Fruit fly (Drosophila melanogaster): ENCODE results near the gene Myo31DF.

The Myo31DF gene

dm6 chr2L:10468388-10468787, 38.2 kb downstream of the Myo31DF start:
- TF ChIP-seq CG8301 (tag; optimal IDR thresholded peaks at IDR 0.05) (peak; percentile 43), Pif1B (GFP tag; optimal IDR thresholded peaks at IDR 0.05) (peak; percentile 58), CG32121 (GFP tag; IDR thresholded peaks at IDR 0.05) (peak; percentile 67), CG10348 (GFP tag; IDR thresholded peaks at IDR 0.05) (no peak), CG14655 (GFP tag; optimal IDR thresholded peaks at IDR 0.05) (peak; percentile 59), CG13204 (GFP tag; optimal IDR thresholded peaks at IDR 0.05) (no peak), CG12605 (GFP tag; IDR thresholded peaks at IDR 0.05) (no peak), rn (GFP tag; IDR thresholded peaks at IDR 0.05) (peak; percentile 17; the same call in 1 of the 2 replicates), CG17806 (tag; optimal IDR thresholded peaks at IDR 0.05) (peak; percentile 64), fd96Ca (GFP tag; IDR thresholded peaks at IDR 0.05) (no peak), Pif1A (GFP tag; optimal IDR thresholded peaks at IDR 0.05) (peak; percentile 48), D1 (tag; optimal IDR thresholded peaks at IDR 0.05) (no peak), CG15710 (tag; optimal IDR thresholded peaks at IDR 0.05) (peak; percentile 70), gl (tag; optimal IDR thresholded peaks at IDR 0.05) (no peak), CG9948 (tag; optimal IDR thresholded peaks at IDR 0.05) (peak; percentile 23), Snoo (tag; optimal IDR thresholded peaks at IDR 0.05) (peak; percentile 11), CG8159 (tag; optimal IDR thresholded peaks at IDR 0.05) (peak; percentile 72), Ets98B (GFP tag; IDR thresholded peaks at IDR 0.05) (peak; percentile 51; the same call in 1 of the 2 replicates), CG4496 (GFP tag; IDR thresholded peaks at IDR 0.05) (peak; percentile 78), EcR (GFP tag; optimal IDR thresholded peaks at IDR 0.05) (no peak), CG34367 (tag; optimal IDR thresholded peaks at IDR 0.05) (peak; percentile 56)

- no peak for TF ChIP-seq CG4496 (GFP tag; IDR thresholded peaks at IDR 0.05)
- TF ChIP-seq CG14655 (GFP tag; optimal IDR thresholded peaks at IDR 0.05), result peak; percentile 59
- peak; percentile 25 for TF ChIP-seq Pif1A (GFP tag; optimal IDR thresholded peaks at IDR 0.05)
- no peak for TF ChIP-seq CG9948 (tag; optimal IDR thresholded peaks at IDR 0.05)
- no peak for TF ChIP-seq rn (GFP tag; IDR thresholded peaks at IDR 0.05)
- 0 out of 2 replicates have a peak, but pooled peaks have one; percentile 45 for TF ChIP-seq CG32121 (GFP tag; IDR thresholded peaks at IDR 0.05)
- TF ChIP-seq CG8301 (tag; optimal IDR thresholded peaks at IDR 0.05), result peak; percentile 38
- TF ChIP-seq gl (tag; optimal IDR thresholded peaks at IDR 0.05), result no peak
- TF ChIP-seq CG13204 (GFP tag; optimal IDR thresholded peaks at IDR 0.05), result no peak
- no peak for TF ChIP-seq Snoo (tag; optimal IDR thresholded peaks at IDR 0.05)
These were observed 39.7 kb downstream of the Myo31DF start for dm6 chr2L:10466865-10467270.

dm6 chr2L:10458979-10459378, 47.6 kb downstream of the Myo31DF start:
- TF ChIP-seq Pif1A (GFP tag; optimal IDR thresholded peaks at IDR 0.05) (no peak), fd96Ca (GFP tag; IDR thresholded peaks at IDR 0.05) (no peak), CG8301 (tag; optimal IDR thresholded peaks at IDR 0.05) (no peak), EcR (GFP tag; optimal IDR thresholded peaks at IDR 0.05) (no peak), CG13204 (GFP tag; optimal IDR thresholded peaks at IDR 0.05) (no peak), rn (GFP tag; IDR thresholded peaks at IDR 0.05) (no peak), D1 (tag; optimal IDR thresholded peaks at IDR 0.05) (no peak), CG8159 (tag; optimal IDR thresholded peaks at IDR 0.05) (no peak), CG9948 (tag; optimal IDR thresholded peaks at IDR 0.05) (no peak), Snoo (tag; optimal IDR thresholded peaks at IDR 0.05) (no peak), CG34367 (tag; optimal IDR thresholded peaks at IDR 0.05) (no peak), CG12605 (GFP tag; IDR thresholded peaks at IDR 0.05) (no peak), CG17806 (tag; optimal IDR thresholded peaks at IDR 0.05) (no peak), gl (tag; optimal IDR thresholded peaks at IDR 0.05) (no peak), CG4496 (GFP tag; IDR thresholded peaks at IDR 0.05) (no peak), Pif1B (GFP tag; optimal IDR thresholded peaks at IDR 0.05) (no peak)

- TF ChIP-seq CG12605 (GFP tag; IDR thresholded peaks at IDR 0.05) (peak; percentile 12; the same call in 1 of the 2 replicates), CG34367 (tag; optimal IDR thresholded peaks at IDR 0.05) (no peak)
These were observed 49.2 kb downstream of the Myo31DF start, which contains the start of the genes LManI and LManII for dm6 chr2L:10457191-10457899. LManI (minus strand) TSS chr2L:10457241. LManII (plus strand) TSS chr2L:10457658.

- TF ChIP-seq CG4496 (GFP tag; IDR thresholded peaks at IDR 0.05), result no peak
- TF ChIP-seq Pif1B (GFP tag; optimal IDR thresholded peaks at IDR 0.05), result no peak
- no peak for TF ChIP-seq CG13204 (GFP tag; optimal IDR thresholded peaks at IDR 0.05)
- no peak for TF ChIP-seq EcR (GFP tag; optimal IDR thresholded peaks at IDR 0.05)
- no peak for TF ChIP-seq CG10348 (GFP tag; IDR thresholded peaks at IDR 0.05)
- TF ChIP-seq CG12605 (GFP tag; IDR thresholded peaks at IDR 0.05), result no peak
- no peak for TF ChIP-seq Pif1A (GFP tag; optimal IDR thresholded peaks at IDR 0.05)
- no peak for TF ChIP-seq D1 (tag; optimal IDR thresholded peaks at IDR 0.05)
These were observed 50.5 kb downstream of the Myo31DF start for dm6 chr2L:10455944-10456520.

dm6 chr2L:10452296-10452695, 54.3 kb downstream of the Myo31DF start, which contains the start of gene ppk10:
ppk10 (minus strand) TSS chr2L:10452396.
- TF ChIP-seq Ets98B (GFP tag; IDR thresholded peaks at IDR 0.05) (no peak), CG10348 (GFP tag; IDR thresholded peaks at IDR 0.05) (no peak), rn (GFP tag; IDR thresholded peaks at IDR 0.05) (no peak), EcR (GFP tag; optimal IDR thresholded peaks at IDR 0.05) (no peak), CG15710 (tag; optimal IDR thresholded peaks at IDR 0.05) (no peak), CG34367 (tag; optimal IDR thresholded peaks at IDR 0.05) (no peak), gl (tag; optimal IDR thresholded peaks at IDR 0.05) (no peak), D1 (tag; optimal IDR thresholded peaks at IDR 0.05) (no peak)
